Worm (Caenorhabditis elegans) whole organism, early embryonic: ENCODE measurements around the gene K01D12.5.

Source experiments
- B0310.2 ChIP-seq: sonication (generic microtip); optimal IDR thresholded peaks from 2 replicates; lab custom pipeline; 2016; ENCODE audit warnings: mild to moderate bottlenecking, missing genetic modification characterization, missing compliant biosample characterization
- F13C5.2 ChIP-seq: sonication (generic microtip); optimal IDR thresholded peaks from 2 replicates; lab custom pipeline; 2017; ENCODE audit warnings: mild to moderate bottlenecking, missing genetic modification characterization, inconsistent platforms, missing compliant biosample characterization
- aly-1 ChIP-seq: sonication (generic microtip); optimal IDR thresholded peaks from 2 replicates; lab custom pipeline; 2016; ENCODE audit warnings: missing genetic modification characterization, missing compliant biosample characterization
- ama-1 ChIP-seq: fragments of 150-350 bp; optimal IDR thresholded peaks from 2 replicates; lab custom pipeline; 2014
- ceh-13 ChIP-seq: fragments of 200-800 bp; sonication (Bioruptor generic); optimal IDR thresholded peaks from 2 replicates; lab custom pipeline; 2018; ENCODE audit warnings: mild to moderate bottlenecking, missing genetic modification characterization, missing compliant biosample characterization
- ceh-36 ChIP-seq: sonication (generic microtip); optimal IDR thresholded peaks from 2 replicates; lab custom pipeline; 2016; ENCODE audit warnings: missing genetic modification characterization, inconsistent platforms, missing compliant biosample characterization
- ets-7 ChIP-seq: sonication (generic microtip); optimal IDR thresholded peaks from 2 replicates; lab custom pipeline; 2016; ENCODE audit warnings: missing genotype, missing genetic modification characterization, missing compliant biosample characterization
- flt-1 ChIP-seq: fragments of 200-800 bp; sonication (Bioruptor generic); IDR thresholded peaks from 2 replicates; pipeline ENCODE4 v1.3.6; 2022; ENCODE audit warnings: missing genetic modification characterization, missing compliant biosample characterization
- hmbx-1 ChIP-seq: sonication (generic microtip); optimal IDR thresholded peaks from 2 replicates; lab custom pipeline; 2016; ENCODE audit warnings: mild to moderate bottlenecking, missing genetic modification characterization, missing compliant biosample characterization
- hmg-4 ChIP-seq: fragments of 200-800 bp; sonication (Bioruptor generic); optimal IDR thresholded peaks from 2 replicates; lab custom pipeline; 2018; ENCODE audit warnings: mild to moderate bottlenecking, missing genetic modification characterization, missing compliant biosample characterization
- hnd-1 ChIP-seq: sonication (generic microtip); optimal IDR thresholded peaks from 2 replicates; lab custom pipeline; 2016; ENCODE audit warnings: missing genetic modification characterization, missing compliant biosample characterization
- pes-1 ChIP-seq: fragments of 200-800 bp; sonication (Bioruptor generic); IDR thresholded peaks from 2 replicates; pipeline ENCODE4 v1.3.6; 2022; ENCODE audit warnings: missing genetic modification reagents, missing genetic modification characterization, missing compliant biosample characterization
- scrt-1 ChIP-seq: fragments of 200-800 bp; sonication (Bioruptor generic); IDR thresholded peaks from 2 replicates; pipeline ENCODE4 v1.3.6; 2022; ENCODE audit warnings: missing genetic modification characterization, missing compliant biosample characterization
- sea-1 ChIP-seq: fragments of 200-800 bp; sonication (Bioruptor generic); conservative IDR thresholded peaks from 2 replicates; pipeline ENCODE4 v1.3.6; 2022; ENCODE audit warnings: missing genetic modification characterization, missing compliant biosample characterization
- tbx-11 ChIP-seq: fragments of 200-800 bp; sonication (Bioruptor generic); IDR thresholded peaks from 2 replicates; pipeline ENCODE4 v1.3.6; 2022; ENCODE audit warnings: missing genetic modification characterization, missing compliant biosample characterization
- tbx-37 ChIP-seq: fragments of 200-800 bp; sonication (Bioruptor generic); conservative IDR thresholded peaks from 2 replicates; pipeline ENCODE4 v1.3.6; 2022; ENCODE audit warnings: missing genetic modification reagents, missing genetic modification characterization, missing compliant biosample characterization
- tra-4 ChIP-seq: sonication (generic microtip); optimal IDR thresholded peaks from 2 replicates; lab custom pipeline; 2017; ENCODE audit warnings: missing genetic modification characterization, missing compliant biosample characterization

K01D12.5 gene

DNA sequence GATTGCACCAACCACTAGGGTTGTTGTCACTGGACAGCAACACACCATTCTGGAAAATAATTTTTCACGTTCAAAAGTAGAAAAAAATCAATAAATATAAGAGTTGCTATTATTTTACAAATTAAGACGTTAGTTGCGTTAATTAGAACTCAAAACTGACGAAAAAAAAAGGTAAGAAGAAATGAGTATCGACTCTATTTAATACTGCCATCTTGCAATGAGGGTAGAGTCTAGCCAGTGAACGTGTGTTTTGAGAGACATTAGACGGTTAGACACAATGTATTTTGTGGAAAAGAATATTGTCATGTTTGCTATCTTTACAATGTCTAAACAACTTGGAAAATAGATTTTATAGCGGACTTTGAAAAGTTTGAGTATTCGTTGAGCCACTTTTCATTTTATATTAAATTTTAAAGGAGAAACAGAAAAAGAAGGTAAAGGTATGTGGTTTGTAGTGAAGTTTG is 16.0 kb downstream of the K01D12.5 start, which contains the start of gene cdr-6:
Gene cdr-6, minus strand, starts transcription at position 51 of the 464 bp plus-strand sequence.
- TF ChIP-seq hnd-1 (tag; lab: Kevin White, UChicago) = no peak
- no peak for TF ChIP-seq sea-1
- no peak for TF ChIP-seq ceh-36 (tag; lab: Kevin White, UChicago)
- no peak for TF ChIP-seq pes-1
- no peak for TF ChIP-seq flt-1 (GFP tag; lab: Robert Waterston, UW)
- no peak for TF ChIP-seq aly-1 (tag; lab: Kevin White, UChicago)
- TF ChIP-seq tbx-37 (GFP tag; lab: Robert Waterston, UW) = no peak
- TF ChIP-seq ceh-13 (GFP tag; lab: Kevin White, UChicago) = no peak
- TF ChIP-seq ama-1 (lab: Kevin White, UChicago) = no peak
- no peak for TF ChIP-seq scrt-1 (GFP tag; lab: Robert Waterston, UW)
- TF ChIP-seq ets-7 = no peak
- TF ChIP-seq tbx-11 (GFP tag; lab: Robert Waterston, UW) = no peak
- no peak for TF ChIP-seq F13C5.2
- no peak for TF ChIP-seq tra-4 (tag; lab: Kevin White, UChicago)
- TF ChIP-seq B0310.2 (tag; lab: Kevin White, UChicago) = no peak
- no peak for TF ChIP-seq hmg-4 (GFP tag; lab: Kevin White, UChicago)
- TF ChIP-seq hmbx-1 (tag; lab: Kevin White, UChicago) = no peak

DNA sequence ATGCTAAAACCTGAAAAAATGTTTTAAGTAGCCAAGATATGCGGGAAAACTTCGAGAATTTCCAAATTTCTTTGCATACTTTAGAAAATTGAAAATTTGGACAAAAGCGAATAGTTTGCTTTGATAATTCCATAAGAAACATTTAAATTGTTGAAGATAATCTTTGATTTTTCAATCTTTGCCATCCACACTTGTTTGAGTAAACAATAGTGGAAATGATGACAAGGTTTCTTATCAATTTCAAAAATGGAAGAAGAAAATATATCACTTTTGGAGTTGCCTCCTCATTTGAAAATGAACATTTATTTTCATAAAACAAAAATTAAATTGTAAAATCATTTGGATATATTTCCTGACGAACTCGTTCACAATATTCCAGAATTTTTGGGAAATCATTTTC is 16.7 kb downstream of the K01D12.5 start:
- TF ChIP-seq tra-4 (tag; lab: Kevin White, UChicago) = no peak
- TF ChIP-seq scrt-1 (GFP tag; lab: Robert Waterston, UW) = no peak
- TF ChIP-seq aly-1 (tag; lab: Kevin White, UChicago) = no peak
- no peak for TF ChIP-seq ets-7

- no peak for TF ChIP-seq tbx-37 (GFP tag; lab: Robert Waterston, UW)
- TF ChIP-seq scrt-1 (GFP tag; lab: Robert Waterston, UW) = no peak
- no peak for TF ChIP-seq tra-4 (tag; lab: Kevin White, UChicago)
- no peak for TF ChIP-seq tbx-11 (GFP tag; lab: Robert Waterston, UW)
- TF ChIP-seq sea-1 = no peak
- TF ChIP-seq ceh-13 (GFP tag; lab: Kevin White, UChicago) = no peak
- no peak for TF ChIP-seq aly-1 (tag; lab: Kevin White, UChicago)
- no peak for TF ChIP-seq hnd-1 (tag; lab: Kevin White, UChicago)
- TF ChIP-seq hmbx-1 (tag; lab: Kevin White, UChicago) = no peak
- TF ChIP-seq ets-7 = no peak
- no peak for TF ChIP-seq flt-1 (GFP tag; lab: Robert Waterston, UW)
- TF ChIP-seq F13C5.2 = no peak
- TF ChIP-seq B0310.2 (tag; lab: Kevin White, UChicago) = no peak
- no peak for TF ChIP-seq ama-1 (lab: Kevin White, UChicago)
- no peak for TF ChIP-seq ceh-36 (tag; lab: Kevin White, UChicago)
- no peak for TF ChIP-seq hmg-4 (GFP tag; lab: Kevin White, UChicago)
- TF ChIP-seq pes-1 = no peak
Measured at ce11 chrV:12415656-12416055, 18.0 kb downstream of the K01D12.5 start, which contains the start of gene cdr-2. cdr-2 (minus strand) TSS chrV:12415709.

- no peak for TF ChIP-seq hmbx-1 (tag; lab: Kevin White, UChicago)
- no peak for TF ChIP-seq hnd-1 (tag; lab: Kevin White, UChicago)
- no peak for TF ChIP-seq tbx-37 (GFP tag; lab: Robert Waterston, UW)
- TF ChIP-seq tbx-11 (GFP tag; lab: Robert Waterston, UW) = no peak
- no peak for TF ChIP-seq aly-1 (tag; lab: Kevin White, UChicago)
- no peak for TF ChIP-seq tra-4 (tag; lab: Kevin White, UChicago)
- no peak for TF ChIP-seq B0310.2 (tag; lab: Kevin White, UChicago)
- TF ChIP-seq ceh-36 (tag; lab: Kevin White, UChicago) = no peak
- TF ChIP-seq scrt-1 (GFP tag; lab: Robert Waterston, UW) = no peak
- no peak for TF ChIP-seq ets-7
- no peak for TF ChIP-seq ama-1 (lab: Kevin White, UChicago)
Measured at ce11 chrV:12417277-12417676, 19.6 kb downstream of the K01D12.5 start, which contains the start of gene cdr-3. cdr-3 (minus strand) TSS chrV:12417377.

- no peak for TF ChIP-seq F13C5.2
- TF ChIP-seq tbx-11 (GFP tag; lab: Robert Waterston, UW) = no peak
- TF ChIP-seq hmbx-1 (tag; lab: Kevin White, UChicago) = no peak
- no peak for TF ChIP-seq flt-1 (GFP tag; lab: Robert Waterston, UW)
- TF ChIP-seq scrt-1 (GFP tag; lab: Robert Waterston, UW) = no peak
- no peak for TF ChIP-seq hnd-1 (tag; lab: Kevin White, UChicago)
- TF ChIP-seq ceh-13 (GFP tag; lab: Kevin White, UChicago) = no peak
- TF ChIP-seq sea-1 = no peak
- no peak for TF ChIP-seq tbx-37 (GFP tag; lab: Robert Waterston, UW)
Measured at ce11 chrV:12418292-12418691, 20.6 kb downstream of the K01D12.5 start, which contains the start of gene C54D10.3. C54D10.3 (plus strand) TSS chrV:12418592.

DNA sequence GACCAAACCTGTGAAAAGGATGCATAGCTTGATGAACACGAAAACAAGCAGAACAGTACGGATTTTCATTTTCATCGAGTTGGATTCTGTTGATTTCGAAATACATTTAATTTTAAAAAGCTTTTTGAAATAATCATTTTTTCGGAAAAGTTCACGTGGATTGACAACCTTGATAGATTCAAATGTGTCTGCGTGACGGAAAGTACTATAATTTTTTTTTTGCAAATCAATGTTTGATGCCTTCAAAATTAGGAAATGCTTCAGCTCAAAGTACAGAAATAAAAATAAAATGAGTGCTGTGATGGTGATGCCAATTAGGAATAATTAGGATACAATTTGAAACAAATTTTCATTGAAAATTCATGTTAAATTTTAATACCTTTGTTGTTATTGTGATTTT is 23.2 kb downstream of the K01D12.5 start, which contains the start of gene C54D10.4:
Gene C54D10.4, minus strand, starts transcription at position 101 of the 400 bp plus-strand sequence.
- no peak for TF ChIP-seq scrt-1 (GFP tag; lab: Robert Waterston, UW)
- no peak for TF ChIP-seq tbx-37 (GFP tag; lab: Robert Waterston, UW)
- no peak for TF ChIP-seq tbx-11 (GFP tag; lab: Robert Waterston, UW)
- TF ChIP-seq ama-1 (lab: Kevin White, UChicago) = no peak
- no peak for TF ChIP-seq sea-1
- TF ChIP-seq hmg-4 (GFP tag; lab: Kevin White, UChicago) = no peak
- TF ChIP-seq hnd-1 (tag; lab: Kevin White, UChicago) = no peak
- no peak for TF ChIP-seq ceh-36 (tag; lab: Kevin White, UChicago)
- no peak for TF ChIP-seq pes-1

- no peak for TF ChIP-seq hnd-1 (tag; lab: Kevin White, UChicago)
Measured at ce11 chrV:12421360-12421759, 23.7 kb downstream of the K01D12.5 start.
